Worm (Caenorhabditis elegans): ENCODE measurements around the gene srx-10.
A peak's percentile ranks its signal among the peaks of the same experiment; 100 is the strongest.

Gene srx-10

ce11 chrV:13907557-13908104, 38.7 kb downstream of the srx-10 start:
- TF ChIP-seq fkh-8 (tag; optimal IDR thresholded peaks at IDR 0.05) (no peak), dpl-1 (GFP tag; optimal IDR thresholded peaks at IDR 0.05) (peak in 1 of 3 experiments; percentile 6), elt-2 (tag; optimal IDR thresholded peaks at IDR 0.05) (no peak), efl-3 (GFP tag; optimal IDR thresholded peaks at IDR 0.05) (no peak), unc-130 (tag; optimal IDR thresholded peaks at IDR 0.05) (no peak), jun-1 (tag; optimal IDR thresholded peaks at IDR 0.05) (no peak), zag-1 (tag; optimal IDR thresholded peaks at IDR 0.05) (no peak), nhr-84 (tag; optimal IDR thresholded peaks at IDR 0.05) (no peak), Y116A8C.19 (tag; optimal IDR thresholded peaks at IDR 0.05; ENCODE audit: borderline replicate concordance) (no peak), irx-1 (tag; optimal IDR thresholded peaks at IDR 0.05) (no peak), skn-1 (tag; optimal IDR thresholded peaks at IDR 0.05) (no peak), ama-1 (optimal IDR thresholded peaks at IDR 0.05) (peak; percentile 96), nhr-77 (tag; optimal IDR thresholded peaks at IDR 0.05) (no peak), ces-1 (GFP tag; optimal IDR thresholded peaks at IDR 0.05) (no peak), unc-30 (tag; optimal IDR thresholded peaks at IDR 0.05) (no peak), nhr-71 (tag; optimal IDR thresholded peaks at IDR 0.05) (peak; percentile 38), fos-1 (tag; optimal IDR thresholded peaks at IDR 0.05) (no peak), lin-15B (tag; optimal IDR thresholded peaks at IDR 0.05) (no peak), lir-3 (tag; optimal IDR thresholded peaks at IDR 0.05; ENCODE audit: poor library complexity) (peak; percentile 47), lin-13 (GFP tag; optimal IDR thresholded peaks at IDR 0.05) (no peak), nhr-90 (tag; optimal IDR thresholded peaks at IDR 0.05; ENCODE audit: poor library complexity) (peak; percentile 64), fkh-10 (GFP tag; optimal IDR thresholded peaks at IDR 0.05) (no peak), mep-1 (tag; optimal IDR thresholded peaks at IDR 0.05) (no peak), C04F5.9 (tag; optimal IDR thresholded peaks at IDR 0.05) (no peak), efl-1 (optimal IDR thresholded peaks at IDR 0.05) (no peak), efl-1 (GFP tag; optimal IDR thresholded peaks at IDR 0.05 in 1 of 2) (peak in 1 of 2 experiments; percentile 96), nhr-85 (tag) (peak; percentile 11), snpc-4 (tag; optimal IDR thresholded peaks at IDR 0.05) (no peak), lin-14 (GFP tag; optimal IDR thresholded peaks at IDR 0.05) (no peak), ets-5 (GFP tag; IDR thresholded peaks at IDR 0.05) (no peak), egl-13 (tag; optimal IDR thresholded peaks at IDR 0.05) (no peak), dsc-1 (tag; optimal IDR thresholded peaks at IDR 0.05) (peak; percentile 35), hlh-17 (GFP tag; optimal IDR thresholded peaks at IDR 0.05; ENCODE audit: borderline replicate concordance) (no peak), ceh-82 (tag; optimal IDR thresholded peaks at IDR 0.05) (no peak), pax-3 (tag; optimal IDR thresholded peaks at IDR 0.05) (peak; percentile 82), nhr-20 (tag; optimal IDR thresholded peaks at IDR 0.05) (peak; percentile 7), ztf-11 (tag; optimal IDR thresholded peaks at IDR 0.05) (no peak), nhr-47 (tag; optimal IDR thresholded peaks at IDR 0.05) (peak; percentile 52), vab-15 (tag; optimal IDR thresholded peaks at IDR 0.05) (no peak), zip-4 (GFP tag; optimal IDR thresholded peaks at IDR 0.05) (no peak), aly-2 (tag; optimal IDR thresholded peaks at IDR 0.05) (no peak), mdl-1 (tag; optimal IDR thresholded peaks at IDR 0.05) (no peak), F16B12.6 (tag; optimal IDR thresholded peaks at IDR 0.05) (no peak), C34B4.2 (tag; optimal IDR thresholded peaks at IDR 0.05) (no peak), fkh-4 (tag; optimal IDR thresholded peaks at IDR 0.05; ENCODE audit: borderline replicate concordance) (no peak), nhr-11 (tag; optimal IDR thresholded peaks at IDR 0.05) (no peak), elt-3 (tag; optimal IDR thresholded peaks at IDR 0.05) (no peak), grh-1 (GFP tag; IDR thresholded peaks at IDR 0.05) (no peak), nhr-28 (tag; optimal IDR thresholded peaks at IDR 0.05) (no peak), ceh-88 (GFP tag; IDR thresholded peaks at IDR 0.05) (no peak), nhr-19 (GFP tag; conservative IDR thresholded peaks at IDR 0.05) (peak; percentile 54), pqm-1 (tag; optimal IDR thresholded peaks at IDR 0.05) (no peak), lsy-2 (tag; optimal IDR thresholded peaks at IDR 0.05) (peak in 1 of 2 experiments; percentile 45)
